Worm (Caenorhabditis elegans): ENCODE results near the gene dsh-1.

ce11 chrII:5199497-5199896 is 25.7 kb downstream of the dsh-1 start, which contains the start of gene msp-50:
- TF ChIP-seq B0310.2 (tag; optimal IDR thresholded peaks at IDR 0.05) (no peak), ceh-36 (tag; optimal IDR thresholded peaks at IDR 0.05) (no peak), hmbx-1 (tag; optimal IDR thresholded peaks at IDR 0.05) (no peak), ama-1 (optimal IDR thresholded peaks at IDR 0.05) (no peak), flt-1 (GFP tag; IDR thresholded peaks at IDR 0.05) (no peak), ceh-13 (GFP tag; optimal IDR thresholded peaks at IDR 0.05) (no peak), hnd-1 (tag; optimal IDR thresholded peaks at IDR 0.05) (no peak), hmg-4 (GFP tag; optimal IDR thresholded peaks at IDR 0.05) (no peak), aly-1 (tag; optimal IDR thresholded peaks at IDR 0.05) (no peak), pes-1 (GFP tag; IDR thresholded peaks at IDR 0.05) (no peak)

Measured in whole organism, early embryonic.